Comparison of ENCODE assay signal across 4 fruit fly cellular contexts in genomic region chr3L:22943484-22943883, dm6.
TF ChIP-seq lines count a peak whose summit lies in the region.

No protein-coding gene starts in this region.

- no peak for TF ChIP-seq CTCF in whole organism, embryonic (GFP tag; optimal IDR thresholded peaks at IDR 0.05; lab: Kevin White, UChicago)

TF ChIP-seq in whole organism, adult, 20 proteins besides CTCF, POLR2A, EP300 and RAD21:
- TF ChIP-seq CG12768 (GFP tag; optimal IDR thresholded peaks at IDR 0.05; lab: Kevin White, UChicago) = peak; percentile 11
- no peak for TF ChIP-seq pad (GFP tag; optimal IDR thresholded peaks at IDR 0.05; lab: Kevin White, UChicago)
TF ChIP-seq in whole organism, adult: peak in this region for 1.

TF ChIP-seq in whole organism, embryonic, 481 proteins besides CTCF, POLR2A, EP300 and RAD21:
- TF ChIP-seq pros (GFP tag; optimal IDR thresholded peaks at IDR 0.05; lab: Kevin White, UChicago) (peak; percentile 59), cg (GFP tag; optimal IDR thresholded peaks at IDR 0.05; lab: Kevin White, UChicago) (peak; percentile 59), Bdp1 (GFP tag; optimal IDR thresholded peaks at IDR 0.05; lab: Kevin White, UChicago) (no peak), CG13894 (tag; optimal IDR thresholded peaks at IDR 0.05; lab: Kevin White, UChicago) (no peak), stwl (tag; optimal IDR thresholded peaks at IDR 0.05; lab: Kevin White, UChicago) (no peak), twi (tag; optimal IDR thresholded peaks at IDR 0.05; lab: Kevin White, UChicago) (peak; percentile 100), D19A (tag; optimal IDR thresholded peaks at IDR 0.05; lab: Kevin White, UChicago) (peak; percentile 78), Kr (GFP tag; optimal IDR thresholded peaks at IDR 0.05; lab: Kevin White, UChicago) (peak; percentile 21), CG15269 (tag; optimal IDR thresholded peaks at IDR 0.05; lab: Kevin White, UChicago) (no peak), CG2199 (GFP tag; IDR thresholded peaks at IDR 0.05; lab: Robert Waterston, UW) (peak; percentile 96), z (GFP tag; IDR thresholded peaks at IDR 0.05; lab: Robert Waterston, UW) (0 out of 3 replicates have a peak, but pooled peaks have one; percentile 50), Sox100B (GFP tag; optimal IDR thresholded peaks at IDR 0.05; lab: Kevin White, UChicago) (no peak), CG5180 (GFP tag; optimal IDR thresholded peaks at IDR 0.05; lab: Kevin White, UChicago) (peak; percentile 57), CG7928 (GFP tag; optimal IDR thresholded peaks at IDR 0.05; lab: Kevin White, UChicago) (no peak)

TF ChIP-seq in whole organism, prepupa, 60 proteins besides CTCF, POLR2A, EP300 and RAD21:
- peak; percentile 7 for TF ChIP-seq Eip78C (GFP tag; lab: Kevin White, UChicago)
- no peak for TF ChIP-seq CG9139 (GFP tag; optimal IDR thresholded peaks at IDR 0.05; lab: Kevin White, UChicago)

TF ChIP-seq in whole organism, pupa, 21 proteins besides CTCF, POLR2A, EP300 and RAD21:
- TF ChIP-seq CG15710 (tag; optimal IDR thresholded peaks at IDR 0.05; lab: Kevin White, UChicago) (no peak), CG4496 (GFP tag; IDR thresholded peaks at IDR 0.05; lab: Robert Waterston, UW) (0 out of 3 replicates have a peak, but pooled peaks have one; percentile 38)
